Worm (Caenorhabditis elegans): ENCODE results near the gene ins-10.

ce11 chrV:14003587-14004156 is 30.1 kb upstream of the ins-10 start:
- TF ChIP-seq pha-4 (tag; optimal IDR thresholded peaks at IDR 0.05) (no peak), elt-3 (tag; optimal IDR thresholded peaks at IDR 0.05) (no peak), flh-1 (GFP tag; optimal IDR thresholded peaks at IDR 0.05) (no peak), nhr-237 (tag; optimal IDR thresholded peaks at IDR 0.05) (no peak), bed-3 (GFP tag; optimal IDR thresholded peaks at IDR 0.05) (no peak), nhr-12 (tag; optimal IDR thresholded peaks at IDR 0.05) (no peak), snpc-4 (tag; optimal IDR thresholded peaks at IDR 0.05) (no peak), ztf-11 (tag; optimal IDR thresholded peaks at IDR 0.05) (no peak), nhr-28 (tag; optimal IDR thresholded peaks at IDR 0.05) (no peak), lin-13 (tag; optimal IDR thresholded peaks at IDR 0.05) (no peak), zip-8 (tag; optimal IDR thresholded peaks at IDR 0.05) (no peak), mep-1 (tag; optimal IDR thresholded peaks at IDR 0.05) (no peak), unc-39 (tag; optimal IDR thresholded peaks at IDR 0.05) (no peak)
